Worm (Caenorhabditis elegans): ENCODE measurements around the gene dmsr-15.

ce11 chrV:6831539-6831938 lies 2.9 kb upstream of the dmsr-15 start:
- TF ChIP-seq lin-39 (tag; optimal IDR thresholded peaks at IDR 0.05) (no peak), skn-1 (tag; optimal IDR thresholded peaks at IDR 0.05) (no peak), mdl-1 (tag; optimal IDR thresholded peaks at IDR 0.05) (no peak)
